Fruit fly (Drosophila melanogaster): Measurements from ENCODE around the gene CG11696.
A peak's percentile ranks its signal among the peaks of the same experiment; 100 is the strongest.

CG11696 gene

DNA sequence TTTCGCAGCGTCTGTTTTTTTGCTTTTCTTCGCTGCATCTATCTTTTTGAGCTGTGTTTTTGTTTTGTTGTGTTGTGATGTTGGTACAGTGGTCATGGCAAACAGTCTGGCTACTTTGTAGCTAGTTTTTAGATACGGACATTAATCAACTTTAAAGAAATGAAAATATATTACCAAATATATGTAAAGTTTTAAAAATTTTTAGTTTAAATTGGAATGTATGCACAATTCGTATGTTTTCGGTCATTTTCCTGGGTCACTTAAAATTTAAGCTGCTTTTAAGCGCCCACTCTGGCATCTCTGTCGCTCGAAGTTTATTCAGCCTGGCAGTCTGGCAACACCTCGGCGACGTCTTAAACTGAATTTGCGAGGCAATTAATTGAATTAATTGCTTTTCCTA lies 3.0 kb downstream of the CG11696 start, which contains the start of gene CG11695 (continued):
- TF ChIP-seq CG10654 (GFP tag; optimal IDR thresholded peaks at IDR 0.05) = peak; percentile 55
- no peak for TF ChIP-seq org-1 (GFP tag; optimal IDR thresholded peaks at IDR 0.05)
- peak; percentile 9 for TF ChIP-seq CG31388 (GFP tag; optimal IDR thresholded peaks at IDR 0.05)
- no peak for TF ChIP-seq br (optimal IDR thresholded peaks at IDR 0.05)
- TF ChIP-seq CG1233 (GFP tag; optimal IDR thresholded peaks at IDR 0.05) = peak; percentile 17
- peak; percentile 73 for TF ChIP-seq Xbp1 (GFP tag; optimal IDR thresholded peaks at IDR 0.05)
- no peak for TF ChIP-seq prd (optimal IDR thresholded peaks at IDR 0.05)
- TF ChIP-seq prd (GFP tag; IDR thresholded peaks at IDR 0.05) = peak; percentile 77
- TF ChIP-seq jigr1 (GFP tag; IDR thresholded peaks at IDR 0.05) = no peak
- no peak for TF ChIP-seq CG6765 (GFP tag; optimal IDR thresholded peaks at IDR 0.05)
- TF ChIP-seq trem (tag; optimal IDR thresholded peaks at IDR 0.05) = peak; percentile 63
- TF ChIP-seq CG17612 (GFP tag; IDR thresholded peaks at IDR 0.05) = no peak
- TF ChIP-seq ap (GFP tag; IDR thresholded peaks at IDR 0.05) = 0 out of 2 replicates have a peak, but pooled peaks have one; percentile 7
- TF ChIP-seq cg (GFP tag; optimal IDR thresholded peaks at IDR 0.05) = no peak
- no peak for TF ChIP-seq CG11398 (GFP tag; optimal IDR thresholded peaks at IDR 0.05)
- TF ChIP-seq btn (GFP tag; optimal IDR thresholded peaks at IDR 0.05) = no peak
- no peak for TF ChIP-seq Dfd (GFP tag; optimal IDR thresholded peaks at IDR 0.05)
- TF ChIP-seq Hmr (GFP tag; optimal IDR thresholded peaks at IDR 0.05) = peak; percentile 62
- TF ChIP-seq CG12236 (GFP tag; optimal IDR thresholded peaks at IDR 0.05) = no peak
- TF ChIP-seq CG30020 (tag; optimal IDR thresholded peaks at IDR 0.05) = peak; percentile 52
- peak; percentile 52; the same call in 1 of the 2 replicates for TF ChIP-seq vvl (GFP tag; IDR thresholded peaks at IDR 0.05)
- TF ChIP-seq CG34224 (GFP tag; IDR thresholded peaks at IDR 0.05; ENCODE audit: partially characterized antibody) = no peak
- no peak for TF ChIP-seq psq (GFP tag; optimal IDR thresholded peaks at IDR 0.05)
- no peak for TF ChIP-seq nerfin-2 (GFP tag; IDR thresholded peaks at IDR 0.05; ENCODE audit: partially characterized antibody)
- TF ChIP-seq Lim3 (GFP tag; IDR thresholded peaks at IDR 0.05) = no peak
- no peak for TF ChIP-seq CG15073 (GFP tag; optimal IDR thresholded peaks at IDR 0.05)
- TF ChIP-seq Xrp1 (GFP tag; IDR thresholded peaks at IDR 0.05) = peak; percentile 71
- peak; percentile 50 for TF ChIP-seq Antp (GFP tag; optimal IDR thresholded peaks at IDR 0.05)
- TF ChIP-seq CG10267 (tag; optimal IDR thresholded peaks at IDR 0.05) = peak; percentile 73
- TF ChIP-seq CG10431 (GFP tag; optimal IDR thresholded peaks at IDR 0.05) = peak; percentile 9
- no peak for TF ChIP-seq D (optimal IDR thresholded peaks at IDR 0.05)
- TF ChIP-seq D (GFP tag; optimal IDR thresholded peaks at IDR 0.05) = no peak
- peak; percentile 41 for TF ChIP-seq Blimp-1 (GFP tag; optimal IDR thresholded peaks at IDR 0.05)
- TF ChIP-seq CG2120 (GFP tag; optimal IDR thresholded peaks at IDR 0.05) = peak; percentile 78
- TF ChIP-seq Gug (GFP tag; IDR thresholded peaks at IDR 0.05) = peak; percentile 52; the same call in 1 of the 4 replicates
- TF ChIP-seq zen (tag; optimal IDR thresholded peaks at IDR 0.05) = peak; percentile 54
- peak; percentile 17 for TF ChIP-seq pnt (GFP tag; optimal IDR thresholded peaks at IDR 0.05)
- TF ChIP-seq sens-2 (GFP tag; IDR thresholded peaks at IDR 0.05) = no peak
- no peak for TF ChIP-seq CG5180 (GFP tag; optimal IDR thresholded peaks at IDR 0.05)
- no peak for TF ChIP-seq knrl (GFP tag; IDR thresholded peaks at IDR 0.05; ENCODE audit: partially characterized antibody)
- TF ChIP-seq run (tag; optimal IDR thresholded peaks at IDR 0.05) = no peak
- TF ChIP-seq Dp (GFP tag; optimal IDR thresholded peaks at IDR 0.05) = peak; percentile 22
- TF ChIP-seq CG7786 (GFP tag; optimal IDR thresholded peaks at IDR 0.05) = no peak
- no peak for TF ChIP-seq Gsc (GFP tag; IDR thresholded peaks at IDR 0.05)
- no peak for TF ChIP-seq ham (GFP tag; IDR thresholded peaks at IDR 0.05)
- TF ChIP-seq slou (GFP tag; optimal IDR thresholded peaks at IDR 0.05) = peak; percentile 60
- TF ChIP-seq CG15514 (GFP tag; optimal IDR thresholded peaks at IDR 0.05) = peak; percentile 81
- TF ChIP-seq Nf-YC (tag; optimal IDR thresholded peaks at IDR 0.05) = peak; percentile 78
- peak; percentile 32 for TF ChIP-seq Ets97D (GFP tag; optimal IDR thresholded peaks at IDR 0.05)
- no peak for TF ChIP-seq her (GFP tag; optimal IDR thresholded peaks at IDR 0.05)
- no peak for TF ChIP-seq CG11093 (GFP tag; IDR thresholded peaks at IDR 0.05)
- peak; percentile 51 for TF ChIP-seq CG8924 (tag; optimal IDR thresholded peaks at IDR 0.05)
- TF ChIP-seq NC2β (GFP tag; optimal IDR thresholded peaks at IDR 0.05) = peak; percentile 32

Data from whole organism, embryonic.